Worm (Caenorhabditis elegans) whole organism, L4/young adult: ENCODE data around the gene F57E7.4.

Source experiments
- W03F9.2 ChIP-seq: fragments of 150-350 bp; optimal IDR thresholded peaks from 2 replicates; lab custom pipeline; 2014; ENCODE audit warnings: missing biosample characterization, missing genetic modification characterization
- dao-5 ChIP-seq: sonication (generic microtip); optimal IDR thresholded peaks from 2 replicates; lab custom pipeline; 2016; ENCODE audit warnings: missing genotype, missing genetic modification characterization, moderate library complexity, missing compliant biosample characterization
- him-1 ChIP-seq: sonication (generic microtip); optimal IDR thresholded peaks from 2 replicates; lab custom pipeline; 2016; ENCODE audit warnings: missing genotype, missing genetic modification reagents, missing genetic modification characterization, missing compliant biosample characterization

ce11 chrV:16459377-16459776 lies 21.4 kb downstream of the F57E7.4 start:
- TF ChIP-seq W03F9.2 (tag; lab: Kevin White, UChicago) (no peak), him-1 (tag; lab: Kevin White, UChicago) (no peak), dao-5 (no peak)
